Fruit fly (Drosophila melanogaster): ENCODE results near the gene beat-IV.

The beat-IV gene

dm6 chr3R:23557244-23557643 lies at the start of gene beat-IV:
Gene beat-IV, plus strand, starts transcription at chr3R:23557412.
- TF ChIP-seq CTCF (optimal IDR thresholded peaks at IDR 0.05): no peak
- no peak for TF ChIP-seq CG8478 (optimal IDR thresholded peaks at IDR 0.05)

- TF ChIP-seq CTCF (optimal IDR thresholded peaks at IDR 0.05) (no peak), CG8478 (optimal IDR thresholded peaks at IDR 0.05) (no peak)
These were observed 48.9 kb upstream of the beat-IV start for dm6 chr3R:23508304-23508703.

- TF ChIP-seq CG8478 (optimal IDR thresholded peaks at IDR 0.05) (no peak), CTCF (optimal IDR thresholded peaks at IDR 0.05) (peak; percentile 72 to 81)
These were observed 47.7 kb upstream of the beat-IV start for dm6 chr3R:23509408-23509940.

- TF ChIP-seq CTCF (optimal IDR thresholded peaks at IDR 0.05): no peak
- TF ChIP-seq CG8478 (optimal IDR thresholded peaks at IDR 0.05): no peak
These were observed 45.9 kb upstream of the beat-IV start for dm6 chr3R:23511356-23511755.

dm6 chr3R:23519395-23520101 lies 37.7 kb upstream of the beat-IV start, which contains the start of gene Irk2:
Gene Irk2, minus strand, starts transcription at chr3R:23519445.
- no peak for TF ChIP-seq CTCF (optimal IDR thresholded peaks at IDR 0.05)
- TF ChIP-seq CG8478 (optimal IDR thresholded peaks at IDR 0.05): no peak

dm6 chr3R:23521483-23521882 lies 35.7 kb upstream of the beat-IV start, which contains the start of gene CG10177:
Gene CG10177, minus strand, starts transcription at chr3R:23521583.
- TF ChIP-seq CG8478 (optimal IDR thresholded peaks at IDR 0.05) (no peak), CTCF (optimal IDR thresholded peaks at IDR 0.05) (no peak)

dm6 chr3R:23522296-23522695 lies 34.9 kb upstream of the beat-IV start:
- TF ChIP-seq CTCF (optimal IDR thresholded peaks at IDR 0.05): peak; percentile 44 to 55
- TF ChIP-seq CG8478 (optimal IDR thresholded peaks at IDR 0.05): no peak

dm6 chr3R:23526069-23526468 lies 31.1 kb upstream of the beat-IV start:
- TF ChIP-seq CTCF (optimal IDR thresholded peaks at IDR 0.05) (no peak), CG8478 (optimal IDR thresholded peaks at IDR 0.05) (no peak)

dm6 chr3R:23527396-23527795 lies 29.8 kb upstream of the beat-IV start:
- no peak for TF ChIP-seq CTCF (optimal IDR thresholded peaks at IDR 0.05)
- TF ChIP-seq CG8478 (optimal IDR thresholded peaks at IDR 0.05): no peak

dm6 chr3R:23530886-23531285 lies 26.3 kb upstream of the beat-IV start, which contains the start of gene CG10175:
Gene CG10175, minus strand, starts transcription at chr3R:23530986.
- TF ChIP-seq CG8478 (optimal IDR thresholded peaks at IDR 0.05): no peak
- no peak for TF ChIP-seq CTCF (optimal IDR thresholded peaks at IDR 0.05)

dm6 chr3R:23534609-23535008 lies 22.6 kb upstream of the beat-IV start, which contains the start of gene Ugt303B3:
Gene Ugt303B3, minus strand, starts transcription at chr3R:23534767.
- TF ChIP-seq CG8478 (optimal IDR thresholded peaks at IDR 0.05) (no peak), CTCF (optimal IDR thresholded peaks at IDR 0.05) (no peak)

dm6 chr3R:23536610-23537009 lies 20.6 kb upstream of the beat-IV start, which contains the start of gene Ugt303B1:
Gene Ugt303B1, minus strand, starts transcription at chr3R:23536710.
- TF ChIP-seq CTCF (optimal IDR thresholded peaks at IDR 0.05) (no peak), CG8478 (optimal IDR thresholded peaks at IDR 0.05) (no peak)

- TF ChIP-seq CTCF (optimal IDR thresholded peaks at IDR 0.05): peak; percentile 64 to 80
- TF ChIP-seq CG8478 (optimal IDR thresholded peaks at IDR 0.05): no peak
These were observed 18.5 kb upstream of the beat-IV start, which contains the start of gene Ugt303B2 for dm6 chr3R:23538719-23539145. Gene Ugt303B2, minus strand, starts transcription at chr3R:23538908.

dm6 chr3R:23556843-23557242 lies 369 bp upstream of the beat-IV start, which contains the start of gene CG10164:
Gene CG10164, minus strand, starts transcription at chr3R:23556943.
- TF ChIP-seq CTCF (optimal IDR thresholded peaks at IDR 0.05): no peak
- TF ChIP-seq CG8478 (optimal IDR thresholded peaks at IDR 0.05): no peak

dm6 chr3R:23569195-23569594 lies 12.0 kb downstream of the beat-IV start:
- TF ChIP-seq CG8478 (optimal IDR thresholded peaks at IDR 0.05) (no peak), CTCF (optimal IDR thresholded peaks at IDR 0.05) (no peak)

dm6 chr3R:23576618-23577017 lies 19.4 kb downstream of the beat-IV start:
- TF ChIP-seq CTCF (optimal IDR thresholded peaks at IDR 0.05): no peak
- no peak for TF ChIP-seq CG8478 (optimal IDR thresholded peaks at IDR 0.05)
